Worm (Caenorhabditis elegans): ENCODE results near the gene srg-62.

DNA sequence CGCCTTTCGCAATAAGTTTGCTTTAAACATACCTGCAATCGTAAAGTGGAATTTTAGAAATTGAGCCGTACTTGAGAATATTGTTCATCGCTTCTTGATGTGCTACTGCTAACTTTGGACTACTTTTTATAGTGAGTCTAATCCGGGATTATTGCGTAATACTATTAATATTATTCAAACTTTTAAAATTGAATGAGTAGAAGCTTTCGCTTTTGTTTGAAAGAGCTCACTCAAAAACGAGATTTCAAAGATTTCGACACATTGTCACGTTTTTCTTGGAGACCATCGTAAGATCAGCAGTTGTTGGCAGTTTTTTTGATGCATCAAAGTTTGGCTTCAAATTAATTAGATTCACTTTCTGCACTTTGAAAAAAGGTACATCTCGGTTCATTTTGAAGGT lies 28.7 kb downstream of the srg-62 start, which contains the start of gene srt-28:
- no peak for TF ChIP-seq flt-1 (GFP tag; IDR thresholded peaks at IDR 0.05)
- no peak for TF ChIP-seq ref-1 (GFP tag; conservative IDR thresholded peaks at IDR 0.05)
- TF ChIP-seq klf-2 (GFP tag; conservative IDR thresholded peaks at IDR 0.05): no peak
- TF ChIP-seq med-1 (GFP tag; optimal IDR thresholded peaks at IDR 0.05; ENCODE audit: insufficient read depth): no peak

Data from whole organism, midembryonic.